Worm (Caenorhabditis elegans): ENCODE results near the gene F11G11.13.

DNA sequence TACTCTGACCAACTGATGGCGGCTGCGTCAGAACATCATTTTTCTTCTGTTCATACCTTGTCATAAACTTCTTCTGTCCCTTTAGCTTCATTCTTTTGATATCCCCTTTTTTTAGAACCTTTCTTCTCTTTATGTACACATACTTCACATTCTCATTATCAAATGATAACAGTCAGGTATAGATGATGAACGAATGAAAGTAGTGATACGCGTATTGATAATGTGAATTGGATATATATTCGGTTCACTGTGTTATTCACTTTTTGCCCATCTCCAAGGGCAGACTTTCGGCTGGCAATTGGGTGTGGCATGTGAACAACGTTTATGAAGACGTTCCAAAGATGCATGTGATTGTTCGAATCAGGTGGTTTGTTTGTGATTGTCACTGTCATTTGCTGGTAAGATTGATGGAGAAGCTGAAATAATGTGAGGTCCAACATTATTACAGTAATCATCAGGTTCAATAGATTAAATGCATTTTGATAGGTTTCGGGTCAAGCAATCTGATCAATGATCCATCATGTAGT lies 1.6 kb downstream of the F11G11.13 start, which contains the start of gene F11G11.15:
- TF ChIP-seq W03F9.2 (tag; optimal IDR thresholded peaks at IDR 0.05) (no peak), dao-5 (tag; optimal IDR thresholded peaks at IDR 0.05) (no peak), him-1 (tag; optimal IDR thresholded peaks at IDR 0.05) (no peak)

Data from whole organism, L4/young adult.